Worm (Caenorhabditis elegans) whole organism, L4 larva: Measurements from ENCODE around the gene lys-2.

ENCODE experiments used
- T26A8.4 ChIP-seq: fragments of 200-800 bp; sonication (Bioruptor generic); IDR thresholded peaks from 2 replicates; pipeline ENCODE4 v1.3.6; 2022; ENCODE audit warnings: missing genetic modification characterization, missing compliant biosample characterization
- daf-8 ChIP-seq: fragments of 200-800 bp; sonication (Bioruptor generic); IDR thresholded peaks from 2 replicates; pipeline ENCODE4 v1.3.6; 2022; ENCODE audit warnings: missing genetic modification characterization, missing compliant biosample characterization
- dpl-1 ChIP-seq: fragments of 150-350 bp; optimal IDR thresholded peaks from 2 replicates; lab custom pipeline; 2014; ENCODE audit warnings: missing biosample characterization, missing genetic modification reagents, missing genetic modification characterization
- egl-43 ChIP-seq: fragments of 200-800 bp; sonication (Bioruptor generic); IDR thresholded peaks from 2 replicates; pipeline ENCODE4 v1.3.6; 2022; ENCODE audit warnings: missing genetic modification reagents, missing genetic modification characterization, missing compliant biosample characterization
- fkh-10 ChIP-seq: fragments of 150-350 bp; optimal IDR thresholded peaks from 2 replicates; lab custom pipeline; 2014; ENCODE audit warnings: missing biosample characterization, missing genetic modification reagents, missing genetic modification characterization
- gei-8 ChIP-seq: fragments of 200-800 bp; sonication (Bioruptor generic); optimal IDR thresholded peaks from 2 replicates; lab custom pipeline; 2018; ENCODE audit warnings: mild to moderate bottlenecking, missing genetic modification characterization, missing compliant biosample characterization
- mxl-2 ChIP-seq: fragments of 200-800 bp; sonication (Bioruptor generic); conservative IDR thresholded peaks from 2 replicates; pipeline ENCODE4 v1.3.6; 2022; ENCODE audit warnings: missing genetic modification reagents, missing genetic modification characterization, missing compliant biosample characterization
- nhr-237 ChIP-seq: sonication (generic microtip); optimal IDR thresholded peaks from 2 replicates; lab custom pipeline; 2017; ENCODE audit warnings: missing biosample characterization, missing genetic modification characterization
- unc-39 ChIP-seq: sonication (generic microtip); optimal IDR thresholded peaks from 2 replicates; lab custom pipeline; 2017; ENCODE audit warnings: missing biosample characterization, missing genetic modification characterization
- zag-1 ChIP-seq: fragments of 150-350 bp; optimal IDR thresholded peaks from 2 replicates; lab custom pipeline; 2014; ENCODE audit warnings: missing biosample characterization, missing genetic modification characterization

DNA sequence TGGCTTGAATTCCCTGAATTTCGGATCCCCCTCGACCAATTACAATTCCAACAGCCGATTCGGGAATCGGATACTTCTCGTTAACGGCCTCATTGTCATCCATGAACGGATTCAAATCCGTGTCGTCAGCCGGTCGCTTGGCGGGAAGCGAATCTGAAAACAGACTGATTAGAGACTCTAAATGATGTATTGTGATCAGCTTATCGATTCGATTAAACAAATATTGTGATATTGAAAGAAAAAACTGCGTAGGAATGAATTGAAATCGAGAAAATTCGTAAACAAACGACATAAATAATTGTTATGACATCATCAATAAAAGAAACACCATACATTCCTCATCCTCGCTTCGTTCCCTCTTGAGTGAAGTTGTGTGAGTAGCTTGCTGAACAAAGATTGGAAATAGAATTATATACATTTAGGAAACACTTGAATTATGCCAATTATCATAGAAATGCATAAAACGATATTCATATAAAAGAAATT lies 43.3 kb downstream of the lys-2 start:
- TF ChIP-seq egl-43 (no peak), unc-39 (tag; lab: Kevin White, UChicago) (no peak), zag-1 (tag; lab: Kevin White, UChicago) (no peak), dpl-1 (GFP tag; lab: Kevin White, UChicago) (no peak), nhr-237 (tag; lab: Kevin White, UChicago) (no peak), daf-8 (GFP tag; lab: Robert Waterston, UW) (no peak), mxl-2 (GFP tag; lab: Robert Waterston, UW) (no peak), T26A8.4 (GFP tag; lab: Robert Waterston, UW) (no peak), fkh-10 (GFP tag; lab: Kevin White, UChicago) (no peak), gei-8 (GFP tag; lab: Kevin White, UChicago) (no peak)
